Fruit fly (Drosophila melanogaster) whole organism, prepupa: ENCODE results near the gene dop.

Experiments used
- Blimp-1 ChIP-seq: fragments of 200-800 bp; sonication (Bioruptor generic); optimal IDR thresholded peaks from 3 replicates; lab custom pipeline; 2017; ENCODE audit warnings: missing biosample characterization, missing genetic modification characterization, mild to moderate bottlenecking, moderate library complexity, missing genetic modification reagents
- CG10669 ChIP-seq: fragments of 200-800 bp; sonication (Bioruptor generic); optimal IDR thresholded peaks from 3 replicates; lab custom pipeline; 2018; ENCODE audit warnings: missing biosample characterization, mild to moderate bottlenecking, missing genetic modification characterization, moderate library complexity
- CG11902 ChIP-seq: fragments of 200-800 bp; sonication (Bioruptor generic); optimal IDR thresholded peaks from 3 replicates; lab custom pipeline; 2016; ENCODE audit warnings: missing biosample characterization, missing genetic modification characterization
- CG15336 ChIP-seq: fragments of 200-800 bp; sonication (Bioruptor generic); IDR thresholded peaks from 2 replicates; pipeline ENCODE4 v1.3.6; 2022; ENCODE audit warnings: missing biosample characterization, missing genetic modification characterization
- CG1621 ChIP-seq: fragments of 200-800 bp; sonication (Bioruptor generic); optimal IDR thresholded peaks from 3 replicates; lab custom pipeline; 2018; ENCODE audit warnings: missing biosample characterization, mild to moderate bottlenecking, missing genetic modification characterization
- CG16779 ChIP-seq: fragments of 200-800 bp; sonication (Bioruptor generic); optimal IDR thresholded peaks from 3 replicates; lab custom pipeline; 2017; ENCODE audit warnings: missing biosample characterization, mild to moderate bottlenecking, missing genetic modification characterization
- CG3032 ChIP-seq: fragments of 200-800 bp; optimal IDR thresholded peaks from 2 replicates; lab custom pipeline; 2019; ENCODE audit warnings: missing biosample characterization, mild to moderate bottlenecking, missing genetic modification characterization, moderate library complexity
- CG31627 ChIP-seq: fragments of 200-800 bp; sonication (Bioruptor generic); optimal IDR thresholded peaks from 3 replicates; lab custom pipeline; 2016; ENCODE audit warnings: missing biosample characterization, missing genetic modification characterization
- CG32006 ChIP-seq: fragments of 200-800 bp; sonication (Bioruptor generic); optimal IDR thresholded peaks from 3 replicates; lab custom pipeline; 2017; ENCODE audit warnings: missing biosample characterization, mild to moderate bottlenecking, missing genetic modification characterization
- CG34406 ChIP-seq: fragments of 200-800 bp; sonication (Bioruptor generic); optimal IDR thresholded peaks from 3 replicates; lab custom pipeline; 2016; ENCODE audit warnings: missing biosample characterization, missing genetic modification characterization
- CG3919 ChIP-seq: fragments of 200-800 bp; sonication (Bioruptor generic); optimal IDR thresholded peaks from 3 replicates; lab custom pipeline; 2016; ENCODE audit warnings: missing biosample characterization, missing genetic modification characterization
- CG4318 ChIP-seq: fragments of 200-800 bp; sonication (Bioruptor generic); optimal IDR thresholded peaks from 3 replicates; lab custom pipeline; 2017; ENCODE audit warnings: missing biosample characterization, mild to moderate bottlenecking, missing genetic modification characterization
- CG6163 ChIP-seq: fragments of 200-800 bp; sonication (Bioruptor generic); IDR thresholded peaks from 3 replicates; pipeline ENCODE4 v1.3.6; 2022; ENCODE audit warnings: missing biosample characterization, missing genetic modification characterization
- CG6276 ChIP-seq: fragments of 200-800 bp; sonication (Bioruptor generic); optimal IDR thresholded peaks from 2 replicates; lab custom pipeline; 2017; ENCODE audit warnings: missing biosample characterization, mild to moderate bottlenecking, missing genetic modification characterization
- CG6792 ChIP-seq: fragments of 200-800 bp; sonication (Bioruptor generic); optimal IDR thresholded peaks from 3 replicates; lab custom pipeline; 2016; ENCODE audit warnings: missing biosample characterization, missing genetic modification characterization
- CG6808 ChIP-seq: fragments of 200-800 bp; sonication (Bioruptor generic); optimal IDR thresholded peaks from 3 replicates; lab custom pipeline; 2017; ENCODE audit warnings: missing biosample characterization, missing genetic modification characterization, mild to moderate bottlenecking, moderate library complexity, missing genetic modification reagents
- CG6854 ChIP-seq: fragments of 200-800 bp; sonication (Bioruptor generic); optimal IDR thresholded peaks from 2 replicates; lab custom pipeline; 2017; ENCODE audit warnings: missing biosample characterization, mild to moderate bottlenecking, missing genetic modification characterization
- CG8119 ChIP-seq: fragments of 200-800 bp; sonication (Bioruptor generic); IDR thresholded peaks from 3 replicates; pipeline ENCODE4 v1.3.6; 2022; ENCODE audit warnings: missing biosample characterization, missing genetic modification characterization
- CG8319 ChIP-seq: fragments of 200-800 bp; sonication (Bioruptor generic); optimal IDR thresholded peaks from 3 replicates; lab custom pipeline; 2016; ENCODE audit warnings: missing biosample characterization, missing genetic modification characterization
- CG8632 ChIP-seq: fragments of 200-800 bp; sonication (Bioruptor generic); optimal IDR thresholded peaks from 3 replicates; lab custom pipeline; 2016; ENCODE audit warnings: missing biosample characterization, missing genetic modification characterization
- CG9139 ChIP-seq: fragments of 200-800 bp; sonication (Bioruptor generic); optimal IDR thresholded peaks from 3 replicates; lab custom pipeline; 2017; ENCODE audit warnings: missing biosample characterization, mild to moderate bottlenecking, missing genetic modification characterization
- Eip75B ChIP-seq: fragments of 200-800 bp; sonication (Bioruptor generic); optimal IDR thresholded peaks from 3 replicates; lab custom pipeline; 2016; ENCODE audit warnings: missing biosample characterization, missing genetic modification characterization
- Eip78C ChIP-seq: fragments of 200-800 bp; sonication (Bioruptor generic); peaks from one replicate; lab custom pipeline; 2016; ENCODE audit warnings: missing biosample characterization, missing genetic modification characterization
- Ets21C ChIP-seq: fragments of 200-800 bp; sonication (Bioruptor generic); optimal IDR thresholded peaks from 3 replicates; lab custom pipeline; 2016; ENCODE audit warnings: missing biosample characterization, missing genetic modification characterization
- Ets96B ChIP-seq: fragments of 200-800 bp; optimal IDR thresholded peaks from 2 replicates; lab custom pipeline; 2019; ENCODE audit warnings: missing biosample characterization, mild to moderate bottlenecking, missing genetic modification characterization, moderate library complexity
- Hr39 ChIP-seq: fragments of 200-800 bp; sonication (Bioruptor generic); optimal IDR thresholded peaks from 2 replicates; lab custom pipeline; 2016; ENCODE audit warnings: missing biosample characterization, missing genetic modification characterization
- Hr4 ChIP-seq: fragments of 200-800 bp; sonication (Bioruptor generic); optimal IDR thresholded peaks from 3 replicates; lab custom pipeline; 2016; ENCODE audit warnings: missing biosample characterization, missing genetic modification characterization
- Lpt ChIP-seq: fragments of 200-800 bp; sonication (Bioruptor generic); optimal IDR thresholded peaks from 3 replicates; lab custom pipeline; 2016; ENCODE audit warnings: missing biosample characterization, missing genetic modification characterization
- Smox ChIP-seq: fragments of 200-800 bp; sonication (Bioruptor generic); optimal IDR thresholded peaks from 3 replicates; lab custom pipeline; 2016; ENCODE audit warnings: missing biosample characterization, missing genetic modification characterization
- Sox14 ChIP-seq: fragments of 200-800 bp; sonication (Bioruptor generic); optimal IDR thresholded peaks from 3 replicates; lab custom pipeline; 2016; ENCODE audit warnings: missing biosample characterization, missing genetic modification characterization
- achi ChIP-seq: fragments of 200-800 bp; sonication (Bioruptor generic); optimal IDR thresholded peaks from 3 replicates; lab custom pipeline; 2016; ENCODE audit warnings: missing biosample characterization, missing genetic modification characterization
- acj6 ChIP-seq: fragments of 200-800 bp; sonication (Bioruptor generic); optimal IDR thresholded peaks from 3 replicates; lab custom pipeline; 2016; ENCODE audit warnings: missing biosample characterization, missing genetic modification characterization
- cyc ChIP-seq: fragments of 200-800 bp; sonication (Bioruptor generic); optimal IDR thresholded peaks from 3 replicates; lab custom pipeline; 2016; ENCODE audit warnings: missing biosample characterization, missing genetic modification characterization
- dac ChIP-seq: fragments of 200-800 bp; sonication (Bioruptor generic); optimal IDR thresholded peaks from 2 replicates; lab custom pipeline; 2017; ENCODE audit warnings: missing biosample characterization, mild to moderate bottlenecking, missing genetic modification characterization
- eg ChIP-seq: fragments of 200-800 bp; sonication (Bioruptor generic); IDR thresholded peaks from 3 replicates; pipeline ENCODE4 v1.3.6; 2022; ENCODE audit warnings: missing biosample characterization, missing genetic modification characterization
- esn ChIP-seq: fragments of 200-800 bp; sonication (Bioruptor generic); optimal IDR thresholded peaks from 2 replicates; lab custom pipeline; 2016; ENCODE audit warnings: missing biosample characterization, mild to moderate bottlenecking, missing genetic modification characterization, moderate library complexity
- fkh ChIP-seq: fragments of 200-800 bp; sonication (Bioruptor generic); optimal IDR thresholded peaks from 3 replicates; lab custom pipeline; 2017; ENCODE audit warnings: missing biosample characterization, mild to moderate bottlenecking, missing genetic modification characterization, moderate library complexity
- lz ChIP-seq: fragments of 200-800 bp; sonication (Bioruptor generic); optimal IDR thresholded peaks from 3 replicates; lab custom pipeline; 2016; ENCODE audit warnings: missing biosample characterization, missing genetic modification characterization
- pdm3 ChIP-seq: fragments of 200-800 bp; sonication (Bioruptor generic); optimal IDR thresholded peaks from 3 replicates; lab custom pipeline; 2016; ENCODE audit warnings: missing biosample characterization, missing genetic modification characterization
- spab ChIP-seq: fragments of 200-800 bp; sonication (Bioruptor generic); optimal IDR thresholded peaks from 2 replicates; lab custom pipeline; 2017; ENCODE audit warnings: missing biosample characterization, mild to moderate bottlenecking, missing genetic modification characterization, missing genetic modification reagents
- ss ChIP-seq, 2 experiments: fragments of 200-800 bp; sonication (Bioruptor generic); optimal IDR thresholded peaks; 2 replicates in 1 of 2; 3 replicates in 1 of 2; lab custom pipeline; 2017 to 2018; ENCODE audit warnings: mild to moderate bottlenecking in 2 of 2, missing biosample characterization in 2 of 2, missing genetic modification characterization in 2 of 2, moderate library complexity in 1 of 2
- svp ChIP-seq: fragments of 200-800 bp; sonication (Bioruptor generic); peaks from one replicate; lab custom pipeline; 2016; ENCODE audit warnings: missing biosample characterization, missing genetic modification characterization
- topi ChIP-seq: fragments of 200-800 bp; sonication (Bioruptor generic); optimal IDR thresholded peaks from 3 replicates; lab custom pipeline; 2016; ENCODE audit warnings: missing biosample characterization, missing genetic modification characterization
- vri ChIP-seq: fragments of 200-800 bp; sonication (Bioruptor generic); optimal IDR thresholded peaks from 3 replicates; lab custom pipeline; 2016; ENCODE audit warnings: missing biosample characterization, mild to moderate bottlenecking, missing genetic modification characterization

Gene dop

dm6 chr3L:15566484-15566955 lies 707 bp downstream of the dop start:
- TF ChIP-seq spab (GFP tag; lab: Kevin White, UChicago) (no peak), CG16779 (peak; percentile 51), CG8119 (no peak), CG6163 (peak; percentile 61; the same call in 2 of the 3 replicates), eg (GFP tag; lab: Robert Waterston, UW) (peak; percentile 6; the same call in 1 of the 3 replicates), CG6854 (peak; percentile 13), cyc (no peak), svp (GFP tag; lab: Kevin White, UChicago) (peak; percentile 65), CG8319 (GFP tag; lab: Kevin White, UChicago) (peak; percentile 76), achi (GFP tag; lab: Kevin White, UChicago) (no peak), CG6276 (GFP tag; lab: Kevin White, UChicago) (no peak), esn (GFP tag; lab: Kevin White, UChicago) (peak; percentile 6), acj6 (no peak), topi (GFP tag; lab: Kevin White, UChicago) (peak; percentile 1), fkh (GFP tag; lab: Kevin White, UChicago) (peak; percentile 100), CG3032 (tag; lab: Kevin White, UChicago) (no peak), vri (GFP tag; lab: Kevin White, UChicago) (peak; percentile 71), CG6808 (GFP tag; lab: Kevin White, UChicago) (no peak), CG9139 (GFP tag; lab: Kevin White, UChicago) (no peak), ss (GFP tag; optimal IDR thresholded peaks at IDR 0.05; lab: Kevin White, UChicago) (peak in 1 of 2 experiments; percentile 32), Sox14 (GFP tag; lab: Kevin White, UChicago) (peak; percentile 45), CG34406 (GFP tag; lab: Kevin White, UChicago) (peak; percentile 38), CG3919 (no peak), CG6792 (GFP tag; lab: Kevin White, UChicago) (no peak), pdm3 (no peak), CG1621 (tag; lab: Kevin White, UChicago) (no peak), CG32006 (GFP tag; lab: Kevin White, UChicago) (no peak), CG10669 (GFP tag; lab: Kevin White, UChicago) (no peak), Eip78C (peak; percentile 84), CG4318 (no peak)

- no peak for TF ChIP-seq Smox (GFP tag; lab: Kevin White, UChicago)
- TF ChIP-seq svp (GFP tag; lab: Kevin White, UChicago) = peak; percentile 84
Observed at dm6 chr3L:15568748-15569147, 2.9 kb downstream of the dop start.

- TF ChIP-seq svp (GFP tag; lab: Kevin White, UChicago) = peak; percentile 94
- TF ChIP-seq CG8119 = no peak
- TF ChIP-seq CG8632 (GFP tag; lab: Kevin White, UChicago) = no peak
- TF ChIP-seq, all 60 proteins: peak for 1
Observed at dm6 chr3L:15570571-15570970, 4.8 kb downstream of the dop start.

dm6 chr3L:15576357-15576756 lies 10.5 kb downstream of the dop start, which contains the start of gene Ufsp2:
TSS of gene Ufsp2 (plus strand) at chr3L:15576570.
- TF ChIP-seq Ets96B (no peak), Hr39 (no peak), CG6276 (GFP tag; lab: Kevin White, UChicago) (no peak), cyc (no peak), Blimp-1 (no peak)
- TF ChIP-seq, all 60 proteins: peak for 0

dm6 chr3L:15580487-15580886 lies 14.7 kb downstream of the dop start, which contains the start of the genes mrn and CG12301:
TSS of gene mrn (minus strand) at chr3L:15580537.
TSS of gene CG12301 (plus strand) at chr3L:15580800.
- TF ChIP-seq CG11902 (peak; percentile 92), pdm3 (no peak), CG3032 (tag; lab: Kevin White, UChicago) (peak; percentile 91), CG4318 (no peak), Lpt (GFP tag; lab: Kevin White, UChicago) (no peak), lz (GFP tag; lab: Kevin White, UChicago) (peak; percentile 81), dac (GFP tag; lab: Kevin White, UChicago) (no peak), cyc (peak; percentile 70), CG31627 (GFP tag; lab: Kevin White, UChicago) (peak; percentile 82), Hr4 (no peak), Smox (GFP tag; lab: Kevin White, UChicago) (no peak), Eip75B (no peak), Blimp-1 (no peak), CG6808 (GFP tag; lab: Kevin White, UChicago) (no peak), CG3919 (no peak), eg (GFP tag; lab: Robert Waterston, UW) (peak; percentile 92), CG6163 (peak; percentile 94), Ets21C (no peak), Eip78C (no peak), CG15336 (peak; percentile 50)
